Fruit fly (Drosophila melanogaster) Kc167 (cell line): ENCODE measurements around the gene pb.

ENCODE experiments used
- Myc ChIP-seq: fragments of >200 bp; optimal IDR thresholded peaks from 2 replicates; lab custom pipeline; 2017; ENCODE audit warnings: missing external identifiers
- Sin3A ChIP-seq: fragments of >200 bp; optimal IDR thresholded peaks from 2 replicates; lab custom pipeline; 2018; ENCODE audit warnings: missing external identifiers
- h ChIP-seq: fragments of >200 bp; optimal IDR thresholded peaks from 3 replicates; lab custom pipeline; 2018; ENCODE audit warnings: missing external identifiers
- insv ChIP-seq: fragments of >200 bp; optimal IDR thresholded peaks from 3 replicates; lab custom pipeline; 2018; ENCODE audit warnings: missing external identifiers
- psq ChIP-seq: fragments of >200 bp; optimal IDR thresholded peaks from 2 replicates; lab custom pipeline; 2017; ENCODE audit warnings: missing external identifiers
- ttk ChIP-seq: sonication (Bioruptor generic); optimal IDR thresholded peaks from 2 replicates; lab custom pipeline; 2017; ENCODE audit warnings: missing external identifiers

- TF ChIP-seq psq (lab: Kevin White, UChicago) (no peak), h (lab: Kevin White, UChicago) (no peak), insv (lab: Kevin White, UChicago) (no peak), ttk (lab: Kevin White, UChicago) (no peak), Myc (lab: Kevin White, UChicago) (no peak), Sin3A (lab: Kevin White, UChicago) (no peak)
Observed at dm6 chr3R:6771797-6772196, 29.9 kb upstream of the pb start.
